Worm (Caenorhabditis elegans): ENCODE measurements around the gene srh-123.

The srh-123 gene

DNA sequence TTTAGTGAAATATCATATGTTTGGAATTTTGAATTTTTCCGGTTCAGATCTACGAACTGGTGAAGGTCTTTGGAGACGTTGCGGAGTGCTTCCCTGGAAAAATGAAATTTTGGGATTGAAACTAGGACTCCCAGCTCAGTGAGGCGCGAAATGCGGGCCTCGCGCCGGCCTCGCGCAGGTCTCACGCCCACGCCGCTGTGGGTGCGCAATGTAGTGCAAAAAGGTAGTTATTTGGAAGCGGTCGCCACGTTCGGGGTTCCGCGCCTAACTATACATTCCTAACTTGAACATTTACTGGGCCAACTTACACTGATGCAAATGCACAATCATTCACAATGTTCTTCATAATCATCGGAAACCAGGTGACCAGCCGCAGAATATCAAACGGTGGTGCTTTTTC lies 26.3 kb downstream of the srh-123 start:
- TF ChIP-seq med-1 (GFP tag; optimal IDR thresholded peaks at IDR 0.05; ENCODE audit: insufficient read depth) (no peak), ref-1 (GFP tag; conservative IDR thresholded peaks at IDR 0.05) (no peak), tab-1 (GFP tag; IDR thresholded peaks at IDR 0.05) (no peak), ztf-23 (GFP tag; IDR thresholded peaks at IDR 0.05) (no peak), cog-1 (tag; optimal IDR thresholded peaks at IDR 0.05) (no peak), T22C8.4 (GFP tag; IDR thresholded peaks at IDR 0.05) (no peak), ztf-29 (GFP tag; IDR thresholded peaks at IDR 0.05) (no peak), klf-2 (GFP tag; conservative IDR thresholded peaks at IDR 0.05) (no peak), flt-1 (GFP tag; IDR thresholded peaks at IDR 0.05) (no peak)

DNA sequence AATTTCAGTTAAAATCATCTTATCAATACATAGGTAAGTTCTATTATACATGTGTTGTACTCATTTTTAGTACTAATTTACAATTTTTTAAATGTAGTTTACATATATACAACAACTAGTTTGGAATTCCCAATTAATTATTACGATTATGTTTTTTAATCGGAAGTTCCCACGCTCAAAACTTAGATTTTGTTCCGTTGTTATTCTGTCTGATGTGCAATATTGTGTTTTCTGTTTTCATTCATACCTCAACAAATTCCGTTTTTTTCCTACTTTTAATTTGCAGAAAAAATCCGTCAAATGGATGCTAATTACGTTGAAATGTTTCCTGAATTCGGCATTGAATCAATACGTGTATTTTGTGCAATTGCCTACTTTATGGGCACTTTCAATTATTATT lies 32.5 kb downstream of the srh-123 start, which contains the start of gene srw-31:
srw-31 (plus strand) TSS at position 301 of the 400 bp plus-strand sequence.
- TF ChIP-seq ztf-29 (GFP tag; IDR thresholded peaks at IDR 0.05) (no peak), cog-1 (tag; optimal IDR thresholded peaks at IDR 0.05) (no peak), tab-1 (GFP tag; IDR thresholded peaks at IDR 0.05) (no peak), ref-1 (GFP tag; conservative IDR thresholded peaks at IDR 0.05) (no peak), flt-1 (GFP tag; IDR thresholded peaks at IDR 0.05) (no peak), klf-2 (GFP tag; conservative IDR thresholded peaks at IDR 0.05) (no peak), T22C8.4 (GFP tag; IDR thresholded peaks at IDR 0.05) (no peak), med-1 (GFP tag; optimal IDR thresholded peaks at IDR 0.05; ENCODE audit: insufficient read depth) (no peak), ztf-23 (GFP tag; IDR thresholded peaks at IDR 0.05) (no peak)

DNA sequence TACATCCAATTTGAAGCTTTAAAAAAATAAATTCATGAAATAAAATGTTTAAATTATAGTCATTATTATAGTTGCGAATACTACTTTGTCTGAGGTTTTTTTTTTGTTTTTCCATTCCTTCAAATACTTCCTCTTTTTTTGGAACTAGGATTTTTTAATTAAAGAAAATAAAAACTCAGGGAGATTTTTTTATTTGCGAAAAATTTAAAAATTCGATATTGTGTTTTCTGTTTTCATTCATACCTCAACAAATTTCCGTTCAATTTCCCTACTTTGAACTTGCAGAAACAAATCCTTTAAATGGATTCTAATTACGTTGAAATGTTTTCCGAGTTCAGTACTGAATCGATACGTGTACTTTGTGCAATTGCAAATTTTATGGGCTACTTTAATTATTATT lies 34.7 kb downstream of the srh-123 start, which contains the start of gene srw-32:
srw-32 (plus strand) TSS at position 301 of the 400 bp plus-strand sequence.
- TF ChIP-seq cog-1 (tag; optimal IDR thresholded peaks at IDR 0.05) (no peak), med-1 (GFP tag; optimal IDR thresholded peaks at IDR 0.05; ENCODE audit: insufficient read depth) (no peak), ref-1 (GFP tag; conservative IDR thresholded peaks at IDR 0.05) (no peak), T22C8.4 (GFP tag; IDR thresholded peaks at IDR 0.05) (no peak), ztf-29 (GFP tag; IDR thresholded peaks at IDR 0.05) (no peak), flt-1 (GFP tag; IDR thresholded peaks at IDR 0.05) (no peak), ztf-23 (GFP tag; IDR thresholded peaks at IDR 0.05) (no peak), tab-1 (GFP tag; IDR thresholded peaks at IDR 0.05) (no peak), klf-2 (GFP tag; conservative IDR thresholded peaks at IDR 0.05) (no peak)

DNA sequence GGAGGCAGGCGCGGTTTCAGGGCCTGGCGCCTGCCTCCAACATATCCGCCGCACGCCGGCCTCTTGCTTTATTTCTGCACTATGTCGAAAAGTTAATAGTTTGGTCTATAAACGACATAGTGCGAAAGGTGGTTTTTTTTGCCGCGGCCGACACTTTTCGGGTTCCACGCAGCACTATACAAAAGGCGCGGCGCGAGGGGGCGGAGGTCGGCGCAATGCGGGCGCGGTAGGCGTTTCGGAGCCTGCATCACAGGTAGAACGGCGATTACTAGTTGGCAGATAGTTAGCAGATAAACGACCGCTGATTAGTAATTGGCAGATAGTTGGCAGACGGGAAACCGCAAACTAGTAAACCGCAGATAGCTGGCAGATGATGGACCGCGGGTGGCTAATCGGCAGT lies 39.0 kb downstream of the srh-123 start:
- TF ChIP-seq flt-1 (GFP tag; IDR thresholded peaks at IDR 0.05) (no peak), tab-1 (GFP tag; IDR thresholded peaks at IDR 0.05) (0 out of 2 replicates have a peak, but pooled peaks have one; percentile 32), med-1 (GFP tag; optimal IDR thresholded peaks at IDR 0.05; ENCODE audit: insufficient read depth) (no peak)

DNA sequence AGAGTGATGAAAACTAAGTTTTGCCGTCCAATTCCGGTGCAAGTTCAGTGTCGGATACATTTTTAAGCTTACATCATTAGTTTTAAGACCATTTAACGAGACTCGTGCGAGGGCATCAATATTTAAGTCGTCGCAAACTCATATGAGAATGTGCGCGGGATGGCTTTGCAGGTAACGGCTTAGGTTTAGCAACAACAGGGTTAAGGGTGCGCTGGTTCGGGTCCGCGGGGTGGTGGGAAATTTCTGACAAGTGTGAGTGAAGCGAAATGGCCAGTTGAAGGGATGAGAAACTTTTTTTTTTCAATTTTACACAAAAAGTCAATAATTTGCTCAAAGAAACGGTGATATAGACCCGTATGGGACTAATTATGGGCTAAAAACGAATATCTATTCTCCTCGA lies 40.0 kb downstream of the srh-123 start:
- TF ChIP-seq med-1 (GFP tag; optimal IDR thresholded peaks at IDR 0.05; ENCODE audit: insufficient read depth) (no peak), ref-1 (GFP tag; conservative IDR thresholded peaks at IDR 0.05) (0 out of 2 replicates have a peak, but pooled peaks have one; percentile 10)

DNA sequence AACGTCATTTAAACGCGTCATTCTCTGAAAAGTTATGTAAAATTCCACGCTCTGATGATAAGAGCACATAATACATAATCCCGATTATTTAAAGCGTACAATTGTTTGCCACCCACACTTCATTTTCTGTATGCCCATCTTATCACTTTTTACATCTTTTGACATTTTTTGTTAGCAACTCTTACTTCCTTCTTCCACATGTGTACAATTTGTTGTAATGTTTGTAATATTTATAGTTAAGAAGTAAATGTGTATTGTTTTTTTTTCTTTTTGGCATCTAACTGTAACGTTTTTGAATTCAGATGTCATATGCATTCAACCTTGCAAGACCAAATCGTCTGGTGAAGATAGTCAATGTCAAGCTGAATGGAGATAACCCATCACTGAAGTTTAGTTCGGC lies 46.9 kb downstream of the srh-123 start, which contains the start of gene fbxa-136:
fbxa-136 (plus strand) TSS at position 301 of the 400 bp plus-strand sequence.
- no peak for TF ChIP-seq ref-1 (GFP tag; conservative IDR thresholded peaks at IDR 0.05)
- TF ChIP-seq tab-1 (GFP tag; IDR thresholded peaks at IDR 0.05) = no peak
- no peak for TF ChIP-seq cog-1 (tag; optimal IDR thresholded peaks at IDR 0.05)
- TF ChIP-seq ztf-23 (GFP tag; IDR thresholded peaks at IDR 0.05) = no peak
- no peak for TF ChIP-seq ztf-29 (GFP tag; IDR thresholded peaks at IDR 0.05)
- TF ChIP-seq med-1 (GFP tag; optimal IDR thresholded peaks at IDR 0.05; ENCODE audit: insufficient read depth) = no peak
- no peak for TF ChIP-seq T22C8.4 (GFP tag; IDR thresholded peaks at IDR 0.05)
- no peak for TF ChIP-seq klf-2 (GFP tag; conservative IDR thresholded peaks at IDR 0.05)
- TF ChIP-seq flt-1 (GFP tag; IDR thresholded peaks at IDR 0.05) = no peak

Measured in whole organism, midembryonic.